Fruit fly (Drosophila melanogaster): ENCODE results near the gene Faf2.

The Faf2 gene

dm6 chr2L:18702721-18703488, 5.6 kb downstream of the Faf2 start, which contains the start of the genes CG10376 and CG10343 (continued):
- peak; percentile 77 for TF ChIP-seq HLH3B (GFP tag; IDR thresholded peaks at IDR 0.05)
- peak; percentile 12 for TF ChIP-seq Bdp1 (GFP tag; optimal IDR thresholded peaks at IDR 0.05)
- no peak for TF ChIP-seq nau (GFP tag; optimal IDR thresholded peaks at IDR 0.05)
- peak; percentile 50 for TF ChIP-seq CG6254 (GFP tag; optimal IDR thresholded peaks at IDR 0.05)
- TF ChIP-seq Dad (GFP tag; optimal IDR thresholded peaks at IDR 0.05) = peak; percentile 54
- no peak for TF ChIP-seq CG12744 (GFP tag; optimal IDR thresholded peaks at IDR 0.05)
- TF ChIP-seq Fer1 (GFP tag; optimal IDR thresholded peaks at IDR 0.05) = peak; percentile 81
- peak; percentile 90 for TF ChIP-seq fd3F (GFP tag; optimal IDR thresholded peaks at IDR 0.05)
- TF ChIP-seq E2f2 (GFP tag; IDR thresholded peaks at IDR 0.05) = peak; percentile 45; the same call in 1 of the 2 replicates
- no peak; the same call in 1 of the 2 replicates for TF ChIP-seq CG5953 (GFP tag; IDR thresholded peaks at IDR 0.05)
- peak; percentile 79 for TF ChIP-seq MBD-R2 (GFP tag; IDR thresholded peaks at IDR 0.05)
- TF ChIP-seq CG32532 (GFP tag; IDR thresholded peaks at IDR 0.05) = peak; percentile 90
- TF ChIP-seq Chrac-16 (GFP tag; optimal IDR thresholded peaks at IDR 0.05) = peak; percentile 88
- TF ChIP-seq Hmx (GFP tag; optimal IDR thresholded peaks at IDR 0.05) = no peak
- peak; percentile 67; the same call in 2 of the 3 replicates for TF ChIP-seq HLH4C (GFP tag; IDR thresholded peaks at IDR 0.05; ENCODE audit: partially characterized antibody)
- TF ChIP-seq CG13296 (GFP tag; optimal IDR thresholded peaks at IDR 0.05) = peak; percentile 78
- TF ChIP-seq CG7357 (GFP tag; IDR thresholded peaks at IDR 0.05) = peak; percentile 99
- TF ChIP-seq CG15696 (tag; optimal IDR thresholded peaks at IDR 0.05) = peak; percentile 95
- peak; percentile 64 for TF ChIP-seq CG17912 (GFP tag; optimal IDR thresholded peaks at IDR 0.05)
- TF ChIP-seq vnd (GFP tag; IDR thresholded peaks at IDR 0.05; ENCODE audit: partially characterized antibody) = no peak
- TF ChIP-seq CG10654 (GFP tag; optimal IDR thresholded peaks at IDR 0.05) = peak; percentile 84
- TF ChIP-seq HHEX (GFP tag; optimal IDR thresholded peaks at IDR 0.05) = peak; percentile 77
- no peak for TF ChIP-seq NC2α (GFP tag; optimal IDR thresholded peaks at IDR 0.05)
- TF ChIP-seq gce (GFP tag; IDR thresholded peaks at IDR 0.05) = no peak
- TF ChIP-seq HmgZ (tag; optimal IDR thresholded peaks at IDR 0.05) = peak; percentile 81
- peak; percentile 93 for TF ChIP-seq slbo (GFP tag; IDR thresholded peaks at IDR 0.05)
- TF ChIP-seq tap (tag; optimal IDR thresholded peaks at IDR 0.05) = peak; percentile 83
- peak in 1 of 3 experiments; percentile 54 for TF ChIP-seq Stat92E (GFP tag; optimal IDR thresholded peaks at IDR 0.05)
- TF ChIP-seq Trl (optimal IDR thresholded peaks at IDR 0.05) = no peak
- peak; percentile 48 for TF ChIP-seq Trl (GFP tag; optimal IDR thresholded peaks at IDR 0.05)
- peak; percentile 89 for TF ChIP-seq sob (GFP tag; IDR thresholded peaks at IDR 0.05)
- TF ChIP-seq CG4707 (GFP tag; optimal IDR thresholded peaks at IDR 0.05) = peak; percentile 9
- TF ChIP-seq CG14710 (tag; optimal IDR thresholded peaks at IDR 0.05) = peak; percentile 96
- peak; percentile 92 for TF ChIP-seq CG9797 (GFP tag; optimal IDR thresholded peaks at IDR 0.05)
- TF ChIP-seq sr (GFP tag; IDR thresholded peaks at IDR 0.05) = no peak
- TF ChIP-seq p53 (GFP tag; optimal IDR thresholded peaks at IDR 0.05) = peak; percentile 34
- TF ChIP-seq CG14667 (GFP tag; IDR thresholded peaks at IDR 0.05) = peak; percentile 81
- peak; percentile 90 for TF ChIP-seq sd (tag; optimal IDR thresholded peaks at IDR 0.05)
- peak; percentile 36 for TF ChIP-seq pho (GFP tag; optimal IDR thresholded peaks at IDR 0.05)
- TF ChIP-seq CG4820 (GFP tag; optimal IDR thresholded peaks at IDR 0.05) = peak; percentile 81
- TF ChIP-seq sim (GFP tag; IDR thresholded peaks at IDR 0.05) = 0 out of 2 replicates have a peak, but pooled peaks have one; percentile 41
- peak; percentile 89 for TF ChIP-seq CG6689 (GFP tag; IDR thresholded peaks at IDR 0.05)
- TF ChIP-seq CG7786 (GFP tag; optimal IDR thresholded peaks at IDR 0.05) = peak; percentile 29
- TF ChIP-seq amos (GFP tag; IDR thresholded peaks at IDR 0.05; ENCODE audit: partially characterized antibody) = no peak
- TF ChIP-seq lab (GFP tag; optimal IDR thresholded peaks at IDR 0.05) = peak; percentile 84
- peak; percentile 65 for TF ChIP-seq Deaf1 (tag; optimal IDR thresholded peaks at IDR 0.05)
- TF ChIP-seq Xrp1 (GFP tag; IDR thresholded peaks at IDR 0.05) = peak; percentile 86
- TF ChIP-seq Aef1 (GFP tag; IDR thresholded peaks at IDR 0.05) = peak; percentile 78
- peak; percentile 58 for TF ChIP-seq ato (GFP tag; IDR thresholded peaks at IDR 0.05; ENCODE audit: partially characterized antibody)
